Worm (Caenorhabditis elegans): ENCODE results near the gene ins-10.

- no peak for TF ChIP-seq ceh-9 (tag; optimal IDR thresholded peaks at IDR 0.05)
- no peak for TF ChIP-seq egl-5 (tag; optimal IDR thresholded peaks at IDR 0.05)
- TF ChIP-seq pha-4 (tag; optimal IDR thresholded peaks at IDR 0.05) = peak; percentile 41
- no peak for TF ChIP-seq fkh-2 (tag; optimal IDR thresholded peaks at IDR 0.05)
- TF ChIP-seq nhr-237 (tag; optimal IDR thresholded peaks at IDR 0.05) = no peak
- no peak for TF ChIP-seq mdl-1 (tag; optimal IDR thresholded peaks at IDR 0.05)
- no peak for TF ChIP-seq snpc-4 (tag; optimal IDR thresholded peaks at IDR 0.05)
- TF ChIP-seq ama-1 (optimal IDR thresholded peaks at IDR 0.05) = no peak
- TF ChIP-seq elt-2 (tag; optimal IDR thresholded peaks at IDR 0.05) = peak; percentile 96
Observed at ce11 chrV:13986823-13987222, 46.9 kb upstream of the ins-10 start.

Data from whole organism, L3 larva.